Fruit fly (Drosophila melanogaster) whole organism, embryonic: ENCODE data around the gene djl.
A peak's percentile ranks its signal among the peaks of the same experiment; 100 is the strongest.

ENCODE experiments used
- Aef1 ChIP-seq: fragments of 200-800 bp; sonication (Bioruptor generic); IDR thresholded peaks from 3 replicates; pipeline ENCODE4 v1.3.6; 2022; ENCODE audit warnings: missing biosample characterization, missing genetic modification characterization
- BEAF-32 ChIP-seq: fragments of 200-800 bp; sonication (Bioruptor generic); optimal IDR thresholded peaks from 3 replicates; lab custom pipeline; 2017; ENCODE audit warnings: missing biosample characterization, missing genetic modification characterization, mild to moderate bottlenecking, moderate library complexity, missing genetic modification reagents
- CG11247 ChIP-seq: fragments of 200-800 bp; sonication (Bioruptor generic); IDR thresholded peaks from 2 replicates; pipeline ENCODE4 v1.3.6; 2022; ENCODE audit warnings: missing biosample characterization, missing genetic modification characterization
- CG11723 ChIP-seq: fragments of 200-800 bp; sonication (Bioruptor generic); optimal IDR thresholded peaks from 2 replicates; lab custom pipeline; 2017; ENCODE audit warnings: missing biosample characterization, mild to moderate bottlenecking, missing genetic modification characterization
- CG12071 ChIP-seq: fragments of 200-800 bp; sonication (Bioruptor generic); optimal IDR thresholded peaks from 3 replicates; lab custom pipeline; 2018; ENCODE audit warnings: missing biosample characterization, mild to moderate bottlenecking, missing genetic modification characterization
- CG15269 ChIP-seq: fragments of 200-800 bp; sonication (Bioruptor generic); optimal IDR thresholded peaks from 2 replicates; lab custom pipeline; 2018; ENCODE audit warnings: missing biosample characterization, mild to moderate bottlenecking, missing genetic modification characterization, moderate library complexity
- CG16863 ChIP-seq: fragments of 200-800 bp; sonication (Bioruptor generic); optimal IDR thresholded peaks from 3 replicates; lab custom pipeline; 2016; ENCODE audit warnings: missing biosample characterization, missing genetic modification characterization
- CG18011 ChIP-seq: fragments of 200-800 bp; sonication (Bioruptor generic); optimal IDR thresholded peaks from 2 replicates; lab custom pipeline; 2017; ENCODE audit warnings: missing biosample characterization, missing genetic modification characterization, mild to moderate bottlenecking, moderate library complexity, missing genotype
- CG31388 ChIP-seq: fragments of 200-800 bp; sonication (Bioruptor generic); optimal IDR thresholded peaks from 2 replicates; lab custom pipeline; 2016; ENCODE audit warnings: missing biosample characterization, missing genetic modification characterization
- CG3838 ChIP-seq: fragments of 200-800 bp; sonication (Bioruptor generic); optimal IDR thresholded peaks from 3 replicates; lab custom pipeline; 2016; ENCODE audit warnings: missing biosample characterization, missing genetic modification characterization
- CG3995 ChIP-seq: fragments of 200-800 bp; sonication (Bioruptor generic); optimal IDR thresholded peaks from 3 replicates; lab custom pipeline; 2016; ENCODE audit warnings: missing biosample characterization, missing genetic modification characterization
- CG4282 ChIP-seq: fragments of 200-800 bp; sonication (Bioruptor generic); optimal IDR thresholded peaks from 2 replicates; lab custom pipeline; 2016; ENCODE audit warnings: missing biosample characterization, missing genetic modification characterization
- CG6254 ChIP-seq: fragments of 200-800 bp; sonication (Bioruptor generic); optimal IDR thresholded peaks from 3 replicates; lab custom pipeline; 2017; ENCODE audit warnings: mild to moderate bottlenecking, missing biosample characterization, missing genetic modification reagents, missing genetic modification characterization
- CG7987 ChIP-seq: fragments of 200-800 bp; sonication (Bioruptor generic); optimal IDR thresholded peaks from 2 replicates; lab custom pipeline; 2018; ENCODE audit warnings: missing biosample characterization, mild to moderate bottlenecking, missing genetic modification characterization, moderate library complexity
- CG9609 ChIP-seq: fragments of 200-800 bp; sonication (Bioruptor generic); optimal IDR thresholded peaks from 3 replicates; lab custom pipeline; 2016; ENCODE audit warnings: missing biosample characterization, missing genetic modification characterization
- CG9797 ChIP-seq: fragments of 200-800 bp; sonication (Bioruptor generic); optimal IDR thresholded peaks from 3 replicates; lab custom pipeline; 2018; ENCODE audit warnings: missing biosample characterization, mild to moderate bottlenecking, missing genetic modification characterization
- Fer3 ChIP-seq: fragments of 200-800 bp; sonication (Bioruptor generic); optimal IDR thresholded peaks from 2 replicates; lab custom pipeline; 2018; ENCODE audit warnings: missing biosample characterization, mild to moderate bottlenecking, missing genetic modification characterization, moderate library complexity
- Gsc ChIP-seq: fragments of 200-800 bp; sonication (Bioruptor generic); IDR thresholded peaks from 2 replicates; pipeline ENCODE4 v1.3.6; 2022; ENCODE audit warnings: missing biosample characterization, missing genetic modification characterization
- Hmr ChIP-seq: fragments of 200-800 bp; sonication (Bioruptor generic); optimal IDR thresholded peaks from 3 replicates; lab custom pipeline; 2017; ENCODE audit warnings: mild to moderate bottlenecking, missing biosample characterization, missing genetic modification reagents, missing genetic modification characterization
- Hr78 ChIP-seq, 2 experiments: fragments of 200-800 bp in 1 of 2; fragments of >200 bp in 1 of 2; sonication (Bioruptor generic) in 1 of 2; optimal IDR thresholded peaks; 2 replicates each; lab custom pipeline; 2017 to 2019; ENCODE audit warnings: missing biosample characterization in 2 of 2, missing genetic modification characterization in 2 of 2, mild to moderate bottlenecking in 1 of 2, moderate library complexity in 1 of 2
- Lim3 ChIP-seq: fragments of 200-800 bp; sonication (Bioruptor generic); IDR thresholded peaks from 2 replicates; pipeline ENCODE4 v1.3.6; 2022; ENCODE audit warnings: missing biosample characterization, missing genetic modification characterization
- Med ChIP-seq: fragments of 200-800 bp; sonication (Bioruptor generic); peaks from one replicate; lab custom pipeline; 2016; ENCODE audit warnings: missing biosample characterization, missing genetic modification characterization, mild to moderate bottlenecking, inconsistent platforms, moderate library complexity
- NC2β ChIP-seq: fragments of 200-800 bp; sonication (Bioruptor generic); optimal IDR thresholded peaks from 2 replicates; lab custom pipeline; 2016; ENCODE audit warnings: missing biosample characterization, missing genetic modification characterization
- Sox100B ChIP-seq: fragments of 200-800 bp; sonication (Bioruptor generic); optimal IDR thresholded peaks from 3 replicates; lab custom pipeline; 2018; ENCODE audit warnings: missing biosample characterization, mild to moderate bottlenecking, missing genetic modification characterization
- ac ChIP-seq: fragments of 200-800 bp; sonication (Bioruptor generic); optimal IDR thresholded peaks from 3 replicates; lab custom pipeline; 2017; ENCODE audit warnings: missing biosample characterization, mild to moderate bottlenecking, missing genetic modification characterization
- amos ChIP-seq: fragments of 200-800 bp; sonication (Bioruptor generic); IDR thresholded peaks from 2 replicates; pipeline ENCODE4 v1.3.6; 2022; ENCODE audit warnings: missing biosample characterization, missing genetic modification characterization; ENCODE audit not compliant: partially characterized antibody
- ara ChIP-seq: fragments of 200-800 bp; sonication (Bioruptor generic); IDR thresholded peaks from 2 replicates; pipeline ENCODE4 v1.3.6; 2022; ENCODE audit warnings: missing biosample characterization, missing genetic modification characterization
- bcd ChIP-seq: fragments of 200-800 bp; sonication (Bioruptor generic); optimal IDR thresholded peaks from 2 replicates; lab custom pipeline; 2017; ENCODE audit warnings: missing biosample characterization, mild to moderate bottlenecking, missing genetic modification characterization
- bigmax ChIP-seq: fragments of 200-800 bp; sonication (Bioruptor generic); optimal IDR thresholded peaks from 2 replicates; lab custom pipeline; 2018; ENCODE audit warnings: missing biosample characterization, mild to moderate bottlenecking, missing genetic modification characterization
- crc ChIP-seq: fragments of 200-800 bp; sonication (Bioruptor generic); optimal IDR thresholded peaks from 2 replicates; lab custom pipeline; 2016; ENCODE audit warnings: missing biosample characterization, missing genetic modification characterization
- dm ChIP-seq: fragments of 200-800 bp; sonication (Bioruptor generic); optimal IDR thresholded peaks from 3 replicates; lab custom pipeline; 2016; ENCODE audit warnings: missing biosample characterization, missing genetic modification characterization
- exex ChIP-seq: fragments of 200-800 bp; sonication (Bioruptor generic); optimal IDR thresholded peaks from 4 replicates; lab custom pipeline; 2018; ENCODE audit warnings: missing biosample characterization, mild to moderate bottlenecking, missing genetic modification characterization, moderate library complexity
- eyg ChIP-seq: fragments of 200-800 bp; sonication (Bioruptor generic); optimal IDR thresholded peaks from 3 replicates; lab custom pipeline; 2016; ENCODE audit warnings: missing biosample characterization, missing genetic modification characterization
- gem ChIP-seq: fragments of 200-800 bp; sonication (Bioruptor generic); optimal IDR thresholded peaks from 2 replicates; lab custom pipeline; 2019; ENCODE audit warnings: missing biosample characterization, mild to moderate bottlenecking, missing genetic modification characterization, moderate library complexity
- jing ChIP-seq: fragments of 200-800 bp; sonication (Bioruptor generic); optimal IDR thresholded peaks from 2 replicates; lab custom pipeline; 2018; ENCODE audit warnings: missing biosample characterization, mild to moderate bottlenecking, missing genetic modification characterization
- kah ChIP-seq: fragments of 200-800 bp; sonication (Bioruptor generic); optimal IDR thresholded peaks from 2 replicates; lab custom pipeline; 2018; ENCODE audit warnings: missing biosample characterization, mild to moderate bottlenecking, missing genetic modification characterization
- ken ChIP-seq: fragments of 200-800 bp; sonication (Bioruptor generic); IDR thresholded peaks from 3 replicates; pipeline ENCODE4 v1.3.6; 2022; ENCODE audit warnings: missing biosample characterization, missing genetic modification characterization
- pita ChIP-seq: fragments of 200-800 bp; sonication (Bioruptor generic); optimal IDR thresholded peaks from 2 replicates; lab custom pipeline; 2017; ENCODE audit warnings: missing biosample characterization, mild to moderate bottlenecking, missing genetic modification characterization
- row ChIP-seq: fragments of 200-800 bp; sonication (Bioruptor generic); IDR thresholded peaks from 3 replicates; pipeline ENCODE4 v1.3.6; 2022; ENCODE audit warnings: missing biosample characterization, missing genetic modification characterization
- run ChIP-seq: fragments of 200-800 bp; sonication (Bioruptor generic); optimal IDR thresholded peaks from 3 replicates; lab custom pipeline; 2018; ENCODE audit warnings: missing biosample characterization, mild to moderate bottlenecking, missing genetic modification characterization
- slbo ChIP-seq: fragments of 200-800 bp; sonication (Bioruptor generic); IDR thresholded peaks from 2 replicates; pipeline ENCODE4 v1.3.6; 2022; ENCODE audit warnings: missing biosample characterization, missing genetic modification characterization
- stwl ChIP-seq: fragments of 200-800 bp; sonication (Bioruptor generic); optimal IDR thresholded peaks from 3 replicates; lab custom pipeline; 2018; ENCODE audit warnings: missing biosample characterization, mild to moderate bottlenecking, missing genetic modification characterization, moderate library complexity
- vnd ChIP-seq: fragments of 200-800 bp; sonication (Bioruptor generic); IDR thresholded peaks from 3 replicates; pipeline ENCODE4 v1.3.6; 2022; ENCODE audit warnings: missing biosample characterization, missing genetic modification characterization; ENCODE audit not compliant: partially characterized antibody
- yki ChIP-seq: fragments of >200 bp; optimal IDR thresholded peaks from 3 replicates; lab custom pipeline; 2018
- zen2 ChIP-seq: fragments of 200-800 bp; sonication (Bioruptor generic); IDR thresholded peaks from 3 replicates; pipeline ENCODE4 v1.3.6; 2022; ENCODE audit warnings: missing biosample characterization, missing genetic modification characterization; ENCODE audit not compliant: partially characterized antibody
- zfh2 ChIP-seq: fragments of 200-800 bp; sonication (Bioruptor generic); optimal IDR thresholded peaks from 2 replicates; lab custom pipeline; 2016; ENCODE audit warnings: missing biosample characterization, missing genetic modification characterization

djl gene

dm6 chr3R:7093592-7093991 is 33.0 kb downstream of the djl start (continued):
- TF ChIP-seq CG7987 (no peak), CG6254 (GFP tag; lab: Kevin White, UChicago) (peak; percentile 10), Gsc (no peak)
- TF ChIP-seq, all 482 proteins: peak for 78

DNA sequence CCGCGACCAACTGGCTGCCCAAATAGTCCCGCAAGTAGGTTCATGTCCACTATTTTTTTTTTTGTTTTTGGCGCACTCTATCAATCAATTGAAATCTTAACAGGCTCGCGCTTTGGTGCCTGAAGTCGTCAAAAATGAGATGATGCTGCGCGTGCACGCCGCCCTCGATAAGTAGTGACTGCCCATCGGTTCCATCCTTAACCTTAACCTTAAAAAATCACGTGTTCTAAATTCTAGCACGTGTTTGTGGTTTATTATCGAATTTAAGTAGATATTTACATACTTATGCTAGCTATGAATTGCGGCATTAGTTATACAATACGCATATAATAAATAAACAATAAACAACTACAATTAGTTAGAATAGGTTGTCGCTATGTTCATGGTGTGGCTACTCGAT is 33.8 kb downstream of the djl start:
- peak; percentile 15 for TF ChIP-seq Med (GFP tag; lab: Kevin White, UChicago)
- TF ChIP-seq CG4282 (GFP tag; lab: Kevin White, UChicago) = no peak
- 0 out of 2 replicates have a peak, but pooled peaks have one; percentile 38 for TF ChIP-seq ara (GFP tag; lab: Robert Waterston, UW)
- no peak for TF ChIP-seq CG12071
- TF ChIP-seq zen2 (GFP tag; lab: Robert Waterston, UW) = 0 out of 3 replicates have a peak, but pooled peaks have one; percentile 33
- peak; percentile 74 for TF ChIP-seq dm (GFP tag; lab: Kevin White, UChicago)
- TF ChIP-seq Aef1 (GFP tag; lab: Robert Waterston, UW) = no peak
- no peak for TF ChIP-seq NC2β (GFP tag; lab: Kevin White, UChicago)
- TF ChIP-seq CG3995 (GFP tag; lab: Kevin White, UChicago) = peak; percentile 90
- TF ChIP-seq CG3838 = no peak
- TF ChIP-seq bigmax (GFP tag; lab: Kevin White, UChicago) = peak; percentile 84
- TF ChIP-seq CG15269 = no peak
- TF ChIP-seq row (GFP tag; lab: Robert Waterston, UW) = 0 out of 3 replicates have a peak, but pooled peaks have one; percentile 18
- TF ChIP-seq BEAF-32 (GFP tag; lab: Kevin White, UChicago) = peak; percentile 6

- TF ChIP-seq Hr78 (GFP tag; optimal IDR thresholded peaks at IDR 0.05; lab: Kevin White, UChicago) = peak in 1 of 2 experiments; percentile 14
- no peak for TF ChIP-seq zfh2 (GFP tag; lab: Kevin White, UChicago)
- TF ChIP-seq Fer3 = no peak
- no peak for TF ChIP-seq ken (GFP tag; lab: Robert Waterston, UW)
- TF ChIP-seq Lim3 = no peak
- no peak for TF ChIP-seq crc
- no peak for TF ChIP-seq pita (GFP tag; lab: Kevin White, UChicago)
- TF ChIP-seq Hmr (GFP tag; lab: Kevin White, UChicago) = no peak
- no peak for TF ChIP-seq Sox100B (GFP tag; lab: Kevin White, UChicago)
- no peak for TF ChIP-seq bcd (GFP tag; lab: Kevin White, UChicago)
- TF ChIP-seq amos = no peak
- no peak for TF ChIP-seq exex (tag; lab: Kevin White, UChicago)
- TF ChIP-seq vnd (GFP tag; lab: Robert Waterston, UW) = no peak
- TF ChIP-seq kah = peak; percentile 31
- no peak for TF ChIP-seq CG11723 (GFP tag; lab: Kevin White, UChicago)
- TF ChIP-seq CG9609 (GFP tag; lab: Kevin White, UChicago) = no peak
- no peak for TF ChIP-seq CG18011 (GFP tag; lab: Kevin White, UChicago)
- TF ChIP-seq yki = peak; percentile 91
- TF ChIP-seq CG11247 (GFP tag; lab: Robert Waterston, UW) = no peak
- TF ChIP-seq CG9797 (GFP tag; lab: Kevin White, UChicago) = no peak
- no peak for TF ChIP-seq jing (GFP tag; lab: Kevin White, UChicago)
- TF ChIP-seq CG16863 = no peak
- peak; percentile 17 for TF ChIP-seq stwl
- TF ChIP-seq eyg (GFP tag; lab: Kevin White, UChicago) = no peak
- no peak for TF ChIP-seq ac (GFP tag; lab: Kevin White, UChicago)
- no peak for TF ChIP-seq slbo (GFP tag; lab: Robert Waterston, UW)
- no peak for TF ChIP-seq run
- no peak for TF ChIP-seq CG31388 (GFP tag; lab: Kevin White, UChicago)
- TF ChIP-seq gem (tag; lab: Kevin White, UChicago) = no peak
Observed at dm6 chr3R:7102853-7103833, 42.6 kb downstream of the djl start.
